Fruit fly (Drosophila melanogaster) whole organism, embryonic: ENCODE data around the gene corolla.

Experiments
- Awh ChIP-seq: fragments of 200-800 bp; sonication (Bioruptor generic); IDR thresholded peaks from 2 replicates; pipeline ENCODE4, ENCODE4 v1.3.6; 2022; ENCODE audit warnings: missing biosample characterization, missing genetic modification characterization
- B-H1 ChIP-seq: fragments of 200-800 bp; sonication (Bioruptor generic); IDR thresholded peaks from 3 replicates; pipeline ENCODE4 v1.3.6; 2022; ENCODE audit warnings: missing biosample characterization, missing genetic modification characterization
- CG10979 ChIP-seq: fragments of 200-800 bp; sonication (Bioruptor generic); optimal IDR thresholded peaks from 2 replicates; lab custom pipeline; 2018; ENCODE audit warnings: missing biosample characterization, mild to moderate bottlenecking, missing genetic modification characterization, moderate library complexity
- CG12942 ChIP-seq: fragments of 200-800 bp; sonication (Bioruptor generic); optimal IDR thresholded peaks from 3 replicates; lab custom pipeline; 2016; ENCODE audit warnings: missing biosample characterization, missing genetic modification characterization
- CG13287 ChIP-seq: fragments of 200-800 bp; sonication (Bioruptor generic); IDR thresholded peaks from 2 replicates; pipeline ENCODE4 v1.3.6; 2022; ENCODE audit warnings: missing biosample characterization, missing genetic modification characterization; ENCODE audit not compliant: partially characterized antibody
- CG13775 ChIP-seq: fragments of 200-800 bp; sonication (Bioruptor generic); optimal IDR thresholded peaks from 3 replicates; lab custom pipeline; 2017; ENCODE audit warnings: missing biosample characterization, mild to moderate bottlenecking, missing genetic modification characterization
- CG15696 ChIP-seq: fragments of 200-800 bp; sonication (Bioruptor generic); optimal IDR thresholded peaks from 2 replicates; lab custom pipeline; 2019; ENCODE audit warnings: missing biosample characterization, mild to moderate bottlenecking, missing genetic modification characterization, moderate library complexity
- CG17328 ChIP-seq: fragments of 200-800 bp; sonication (Bioruptor generic); IDR thresholded peaks from 2 replicates; pipeline ENCODE4 v1.3.6; 2022; ENCODE audit warnings: missing biosample characterization, missing genetic modification characterization
- CG17385 ChIP-seq: fragments of 200-800 bp; sonication (Bioruptor generic); optimal IDR thresholded peaks from 3 replicates; lab custom pipeline; 2018; ENCODE audit warnings: missing biosample characterization, mild to moderate bottlenecking, missing genetic modification characterization
- CG3281 ChIP-seq: fragments of 200-800 bp; sonication (Bioruptor generic); optimal IDR thresholded peaks from 3 replicates; lab custom pipeline; 2017; ENCODE audit warnings: missing biosample characterization, mild to moderate bottlenecking, missing genetic modification characterization
- CG33557 ChIP-seq: fragments of 200-800 bp; sonication (Bioruptor generic); optimal IDR thresholded peaks from 2 replicates; lab custom pipeline; 2019; ENCODE audit warnings: missing biosample characterization, mild to moderate bottlenecking, missing genetic modification characterization, moderate library complexity
- CG5245 ChIP-seq: fragments of 200-800 bp; sonication (Bioruptor generic); optimal IDR thresholded peaks from 3 replicates; lab custom pipeline; 2016; ENCODE audit warnings: missing biosample characterization, missing genetic modification characterization
- CG7271 ChIP-seq: fragments of 200-800 bp; sonication (Bioruptor generic); optimal IDR thresholded peaks from 2 replicates; lab custom pipeline; 2018; ENCODE audit warnings: missing biosample characterization, mild to moderate bottlenecking, missing genetic modification characterization, moderate library complexity
- CG9215 ChIP-seq: fragments of 200-800 bp; sonication (Bioruptor generic); IDR thresholded peaks from 2 replicates; pipeline ENCODE4 v1.3.6; 2022; ENCODE audit warnings: missing biosample characterization, missing genetic modification characterization
- CTCF ChIP-seq: fragments of 200-800 bp; sonication (Bioruptor generic); optimal IDR thresholded peaks from 2 replicates; lab custom pipeline; 2017; ENCODE audit warnings: missing biosample characterization, mild to moderate bottlenecking, missing genetic modification characterization, moderate library complexity
- CrebB ChIP-seq: fragments of 200-800 bp; sonication (Bioruptor generic); optimal IDR thresholded peaks from 3 replicates; lab custom pipeline; 2018; ENCODE audit warnings: missing biosample characterization, mild to moderate bottlenecking, missing genetic modification characterization
- D ChIP-seq, 2 experiments: fragments of 200-800 bp in 1 of 2; fragments of >200 bp in 1 of 2; sonication (Bioruptor generic) in 1 of 2; optimal IDR thresholded peaks; 2 replicates in 1 of 2; 3 replicates in 1 of 2; lab custom pipeline; 2017; ENCODE audit warnings: mild to moderate bottlenecking in 1 of 2, missing biosample characterization in 1 of 2, missing genetic modification characterization in 1 of 2, missing genetic modification reagents in 1 of 2
- D19A ChIP-seq: fragments of 200-800 bp; optimal IDR thresholded peaks from 3 replicates; lab custom pipeline; 2019; ENCODE audit warnings: missing biosample characterization, mild to moderate bottlenecking, missing genetic modification characterization, moderate library complexity
- Dbx ChIP-seq: fragments of 200-800 bp; sonication (Bioruptor generic); IDR thresholded peaks from 3 replicates; pipeline ENCODE4 v1.3.6; 2022; ENCODE audit warnings: missing biosample characterization, missing genetic modification characterization
- ERR ChIP-seq: fragments of 200-800 bp; sonication (Bioruptor generic); optimal IDR thresholded peaks from 2 replicates; lab custom pipeline; 2016; ENCODE audit warnings: missing biosample characterization, missing genetic modification characterization
- Eip74EF ChIP-seq, 2 experiments: fragments of 200-800 bp in 1 of 2; fragments of >200 bp in 1 of 2; sonication (Bioruptor generic) in 1 of 2; optimal IDR thresholded peaks; 2 replicates each; lab custom pipeline; 2017 to 2019; ENCODE audit warnings: missing biosample characterization in 2 of 2, missing genetic modification characterization in 2 of 2, mild to moderate bottlenecking in 1 of 2, moderate library complexity in 1 of 2
- Fer1 ChIP-seq: fragments of 200-800 bp; sonication (Bioruptor generic); optimal IDR thresholded peaks from 2 replicates; lab custom pipeline; 2017; ENCODE audit warnings: missing biosample characterization, mild to moderate bottlenecking, missing genetic modification characterization
- Gug ChIP-seq: fragments of 200-800 bp; sonication (Bioruptor generic); IDR thresholded peaks from 4 replicates; pipeline ENCODE4 v1.3.6; 2022; ENCODE audit warnings: missing biosample characterization, missing genetic modification characterization
- MTF-1 ChIP-seq: fragments of 200-800 bp; sonication (Bioruptor generic); optimal IDR thresholded peaks from 2 replicates; lab custom pipeline; 2018; ENCODE audit warnings: missing biosample characterization, mild to moderate bottlenecking, missing genetic modification characterization, borderline replicate concordance
- NK7.1 ChIP-seq: fragments of 200-800 bp; sonication (Bioruptor generic); optimal IDR thresholded peaks from 3 replicates; lab custom pipeline; 2016; ENCODE audit warnings: missing biosample characterization, missing genetic modification characterization
- Nf-YC ChIP-seq: fragments of 200-800 bp; optimal IDR thresholded peaks from 3 replicates; lab custom pipeline; 2019; ENCODE audit warnings: missing biosample characterization, mild to moderate bottlenecking, missing genetic modification characterization, moderate library complexity
- Sry-β ChIP-seq: fragments of 200-800 bp; sonication (Bioruptor generic); optimal IDR thresholded peaks from 2 replicates; lab custom pipeline; 2018; ENCODE audit warnings: missing biosample characterization, mild to moderate bottlenecking, missing genetic modification characterization, moderate library complexity
- Stat92E ChIP-seq, 3 experiments: fragments of >200 bp in 2 of 3; fragments of 200-800 bp in 1 of 3; sonication (Bioruptor generic) in 1 of 3; optimal IDR thresholded peaks; 2 replicates each; lab custom pipeline; 2017 to 2019; ENCODE audit warnings: missing biosample characterization in 3 of 3, missing genetic modification characterization in 3 of 3, mild to moderate bottlenecking in 1 of 3, moderate library complexity in 1 of 3
- al ChIP-seq: fragments of 200-800 bp; sonication (Bioruptor generic); IDR thresholded peaks from 2 replicates; pipeline ENCODE4 v1.3.6; 2022; ENCODE audit warnings: missing biosample characterization, missing genetic modification characterization
- amos ChIP-seq: fragments of 200-800 bp; sonication (Bioruptor generic); IDR thresholded peaks from 2 replicates; pipeline ENCODE4 v1.3.6; 2022; ENCODE audit warnings: missing biosample characterization, missing genetic modification characterization; ENCODE audit not compliant: partially characterized antibody
- ap ChIP-seq: fragments of 200-800 bp; sonication (Bioruptor generic); IDR thresholded peaks from 2 replicates; pipeline ENCODE4 v1.3.6; 2022; ENCODE audit warnings: missing biosample characterization, missing genetic modification characterization
- da ChIP-seq: fragments of 200-800 bp; sonication (Bioruptor generic); optimal IDR thresholded peaks from 2 replicates; lab custom pipeline; 2016; ENCODE audit warnings: missing biosample characterization, missing genetic modification characterization
- ewg ChIP-seq: fragments of 200-800 bp; sonication (Bioruptor generic); optimal IDR thresholded peaks from 3 replicates; lab custom pipeline; 2017; ENCODE audit warnings: mild to moderate bottlenecking, missing biosample characterization, missing genetic modification reagents, missing genetic modification characterization
- exex ChIP-seq: fragments of 200-800 bp; sonication (Bioruptor generic); optimal IDR thresholded peaks from 4 replicates; lab custom pipeline; 2018; ENCODE audit warnings: missing biosample characterization, mild to moderate bottlenecking, missing genetic modification characterization, moderate library complexity
- ftz-f1 ChIP-seq: fragments of 200-800 bp; sonication (Bioruptor generic); optimal IDR thresholded peaks from 2 replicates; lab custom pipeline; 2016; ENCODE audit warnings: missing biosample characterization, missing genetic modification characterization
- hb ChIP-seq: fragments of 200-800 bp; sonication (Bioruptor generic); IDR thresholded peaks from 3 replicates; pipeline ENCODE4 v1.3.6; 2022; ENCODE audit warnings: missing biosample characterization, missing genetic modification characterization; ENCODE audit not compliant: partially characterized antibody
- maf-S ChIP-seq: fragments of 200-800 bp; sonication (Bioruptor generic); optimal IDR thresholded peaks from 2 replicates; lab custom pipeline; 2016; ENCODE audit warnings: missing biosample characterization, missing genetic modification characterization
- onecut ChIP-seq: fragments of 200-800 bp; sonication (Bioruptor generic); IDR thresholded peaks from 2 replicates; pipeline ENCODE4 v1.3.6; 2022; ENCODE audit warnings: missing biosample characterization, missing genetic modification characterization
- peb ChIP-seq: fragments of 200-800 bp; sonication (Bioruptor generic); IDR thresholded peaks from 2 replicates; pipeline ENCODE4 v1.3.6; 2022; ENCODE audit warnings: missing biosample characterization, missing genetic modification characterization
- pfk ChIP-seq: fragments of 200-800 bp; sonication (Bioruptor generic); optimal IDR thresholded peaks from 2 replicates; lab custom pipeline; 2018; ENCODE audit warnings: missing biosample characterization, mild to moderate bottlenecking, missing genetic modification characterization, moderate library complexity
- row ChIP-seq: fragments of 200-800 bp; sonication (Bioruptor generic); IDR thresholded peaks from 3 replicates; pipeline ENCODE4 v1.3.6; 2022; ENCODE audit warnings: missing biosample characterization, missing genetic modification characterization
- scrt ChIP-seq: fragments of 200-800 bp; sonication (Bioruptor generic); optimal IDR thresholded peaks from 2 replicates; lab custom pipeline; 2018; ENCODE audit warnings: missing biosample characterization, mild to moderate bottlenecking, missing genetic modification characterization, moderate library complexity
- shn ChIP-seq: fragments of 200-800 bp; sonication (Bioruptor generic); optimal IDR thresholded peaks from 3 replicates; lab custom pipeline; 2016; ENCODE audit warnings: missing biosample characterization, missing genetic modification characterization
- ssp ChIP-seq: fragments of 200-800 bp; sonication (Bioruptor generic); IDR thresholded peaks from 2 replicates; pipeline ENCODE4 v1.3.6; 2022; ENCODE audit warnings: missing biosample characterization, missing genetic modification characterization
- sug ChIP-seq: fragments of 200-800 bp; optimal IDR thresholded peaks from 2 replicates; lab custom pipeline; 2019; ENCODE audit warnings: missing biosample characterization, mild to moderate bottlenecking, missing genetic modification characterization, moderate library complexity
- tna ChIP-seq: fragments of 200-800 bp; sonication (Bioruptor generic); IDR thresholded peaks from 2 replicates; pipeline ENCODE4 v1.3.6; 2022; ENCODE audit warnings: missing biosample characterization, missing genetic modification characterization; ENCODE audit not compliant: partially characterized antibody
- tup ChIP-seq: fragments of 200-800 bp; sonication (Bioruptor generic); optimal IDR thresholded peaks from 2 replicates; lab custom pipeline; 2016; ENCODE audit warnings: missing biosample characterization, mild to moderate bottlenecking, missing genetic modification characterization, moderate library complexity
- vfl ChIP-seq: fragments of 200-800 bp; sonication (Bioruptor generic); optimal IDR thresholded peaks from 2 replicates; lab custom pipeline; 2016; ENCODE audit warnings: missing biosample characterization, missing genetic modification characterization
- wek ChIP-seq: fragments of 200-800 bp; sonication (Bioruptor generic); optimal IDR thresholded peaks from 3 replicates; lab custom pipeline; 2018; ENCODE audit warnings: missing biosample characterization, mild to moderate bottlenecking, missing genetic modification characterization, moderate library complexity

Gene corolla

DNA sequence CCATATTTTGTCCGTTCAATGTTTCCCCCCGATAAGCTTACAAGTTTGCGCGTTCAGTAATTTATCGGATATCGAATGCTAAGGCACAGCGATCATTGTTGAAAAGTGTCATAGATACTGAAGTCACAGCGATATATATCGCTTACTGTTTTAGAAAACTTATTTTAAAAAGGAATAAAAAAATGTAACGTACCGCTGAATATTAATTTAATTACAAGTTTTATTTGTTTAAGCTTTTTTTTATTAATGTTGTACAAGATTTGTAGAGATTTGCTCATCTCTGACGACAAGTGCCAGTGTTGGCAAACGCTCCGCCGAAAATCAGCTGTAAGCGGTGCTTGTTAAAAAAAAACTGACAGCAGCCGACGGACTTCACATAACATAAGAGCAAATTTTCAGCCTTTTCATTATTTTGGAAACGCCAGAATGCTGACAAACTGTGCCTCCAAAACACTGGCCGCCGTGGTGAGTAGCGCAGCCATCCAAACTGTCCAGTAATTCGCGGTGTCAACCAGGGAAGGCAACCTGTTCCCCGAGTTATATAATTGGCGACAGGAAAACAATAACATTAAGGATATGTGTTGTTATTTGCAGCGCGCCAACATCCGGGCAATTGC lies at the start of gene corolla, which contains the start of gene ND-24 (continued):
- TF ChIP-seq tna (peak; percentile 60; the same call in 1 of the 2 replicates), exex (tag; lab: Kevin White, UChicago) (no peak), ap (GFP tag; lab: Robert Waterston, UW) (peak; percentile 78), D19A (tag; lab: Kevin White, UChicago) (peak; percentile 37), wek (GFP tag; lab: Kevin White, UChicago) (no peak), Sry-β (GFP tag; lab: Kevin White, UChicago) (peak; percentile 87), CrebB (peak; percentile 31), Awh (peak; percentile 86), CG10979 (tag; lab: Kevin White, UChicago) (peak; percentile 75), scrt (GFP tag; lab: Kevin White, UChicago) (peak; percentile 54), CG3281 (peak; percentile 67), Gug (peak; percentile 81), CG12942 (GFP tag; lab: Kevin White, UChicago) (peak; percentile 85), Eip74EF (GFP tag; optimal IDR thresholded peaks at IDR 0.05; lab: Kevin White, UChicago) (no peak), peb (peak; percentile 84), MTF-1 (GFP tag; lab: Kevin White, UChicago) (no peak), ewg (GFP tag; lab: Kevin White, UChicago) (peak; percentile 49), shn (GFP tag; lab: Kevin White, UChicago) (peak; percentile 69), CG17328 (GFP tag; lab: Robert Waterston, UW) (peak; percentile 89), ftz-f1 (GFP tag; lab: Kevin White, UChicago) (peak; percentile 8), CG5245 (GFP tag; lab: Kevin White, UChicago) (peak; percentile 77), Nf-YC (tag; lab: Kevin White, UChicago) (peak; percentile 47), vfl (GFP tag; lab: Kevin White, UChicago) (peak; percentile 87), CTCF (GFP tag; lab: Kevin White, UChicago) (peak; percentile 24), NK7.1 (peak; percentile 59), CG7271 (tag; lab: Kevin White, UChicago) (peak; percentile 49), pfk (GFP tag; lab: Kevin White, UChicago) (no peak), ERR (GFP tag; lab: Kevin White, UChicago) (peak; percentile 48), al (GFP tag; lab: Robert Waterston, UW) (peak; percentile 90), CG9215 (GFP tag; lab: Robert Waterston, UW) (peak; percentile 85), onecut (GFP tag; lab: Robert Waterston, UW) (peak; percentile 40; the same call in 1 of the 2 replicates), CG13287 (GFP tag; lab: Robert Waterston, UW) (peak; percentile 92), D (optimal IDR thresholded peaks at IDR 0.05; lab: Kevin White, UChicago) (no peak), D (GFP tag; optimal IDR thresholded peaks at IDR 0.05; lab: Kevin White, UChicago) (peak; percentile 63), Dbx (GFP tag; lab: Robert Waterston, UW) (peak; percentile 93), Stat92E (GFP tag; optimal IDR thresholded peaks at IDR 0.05; lab: Kevin White, UChicago) (no peak), hb (peak; percentile 84), row (GFP tag; lab: Robert Waterston, UW) (peak; percentile 94), amos (peak; percentile 85), da (peak; percentile 48), CG17385 (peak; percentile 75), ssp (GFP tag; lab: Robert Waterston, UW) (peak; percentile 84), CG13775 (GFP tag; lab: Kevin White, UChicago) (peak; percentile 85), CG15696 (peak; percentile 69), maf-S (GFP tag; lab: Kevin White, UChicago) (peak; percentile 83), Fer1 (GFP tag; lab: Kevin White, UChicago) (peak; percentile 77), B-H1 (GFP tag; lab: Robert Waterston, UW) (peak; percentile 82), CG33557 (GFP tag; lab: Kevin White, UChicago) (peak; percentile 60), tup (GFP tag; lab: Kevin White, UChicago) (peak; percentile 76), sug (tag; lab: Kevin White, UChicago) (peak; percentile 59)
